Worm (Caenorhabditis elegans): Measurements from ENCODE around the gene srd-19.

DNA sequence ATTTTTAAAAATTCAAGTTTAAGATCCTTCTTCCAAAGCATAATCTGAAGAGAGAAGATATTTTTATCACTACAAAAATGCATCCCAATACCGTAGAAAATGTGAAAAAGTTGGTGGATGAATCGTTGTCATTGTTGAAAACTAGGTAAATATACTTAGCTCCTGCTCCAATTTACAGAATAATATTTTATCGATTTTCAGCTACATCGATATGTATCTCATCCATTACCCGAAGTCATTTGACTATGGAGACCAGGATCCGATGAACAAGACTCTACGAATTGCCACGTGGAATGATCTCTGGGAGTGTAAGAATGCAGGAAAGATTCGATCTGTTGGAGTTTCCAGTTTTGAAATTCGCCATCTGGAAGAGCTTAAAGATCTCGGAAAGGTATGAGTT, 20.1 kb downstream of the srd-19 start:
- TF ChIP-seq ceh-100 (GFP tag; IDR thresholded peaks at IDR 0.05) = no peak
- no peak for TF ChIP-seq mes-4 (tag; optimal IDR thresholded peaks at IDR 0.05)
- TF ChIP-seq athp-1 (tag; optimal IDR thresholded peaks at IDR 0.05) = no peak

Data from whole organism, young adult.